Worm (Caenorhabditis elegans): ENCODE measurements around the gene pqn-71.

pqn-71 gene

ce11 chrV:15465032-15465727, at the start of gene pqn-71 (continued):
- TF ChIP-seq daf-8 (GFP tag; IDR thresholded peaks at IDR 0.05) (peak; percentile 63; the same call in 1 of the 2 replicates), zip-11 (GFP tag; IDR thresholded peaks at IDR 0.05) (peak; percentile 85; the same call in 1 of the 2 replicates), Y5F2A.4 (GFP tag; optimal IDR thresholded peaks at IDR 0.05) (peak; percentile 81), ZK337.2 (GFP tag; IDR thresholded peaks at IDR 0.05) (peak; percentile 60), R02D3.7 (tag; optimal IDR thresholded peaks at IDR 0.05) (no peak), snpc-1.2 (GFP tag; IDR thresholded peaks at IDR 0.05) (peak; percentile 92), nhr-10 (tag; optimal IDR thresholded peaks at IDR 0.05) (no peak), arid-1 (GFP tag; conservative IDR thresholded peaks at IDR 0.05) (peak; percentile 92), tra-1 (GFP tag; IDR thresholded peaks at IDR 0.05) (peak; percentile 97), lin-13 (GFP tag; optimal IDR thresholded peaks at IDR 0.05) (peak; percentile 93), hif-1 (tag; optimal IDR thresholded peaks at IDR 0.05) (peak; percentile 47 to 74), nhr-11 (tag; optimal IDR thresholded peaks at IDR 0.05) (peak; percentile 64), ceh-28 (tag; optimal IDR thresholded peaks at IDR 0.05) (no peak), cey-2 (tag; optimal IDR thresholded peaks at IDR 0.05; ENCODE audit: borderline replicate concordance, insufficient read depth) (peak; percentile 70), egl-43 (GFP tag; IDR thresholded peaks at IDR 0.05) (peak; percentile 97), tag-97 (GFP tag; IDR thresholded peaks at IDR 0.05) (0 out of 2 replicates have a peak, but pooled peaks have one; percentile 41), madf-9 (GFP tag; conservative IDR thresholded peaks at IDR 0.05) (peak; percentile 94), ces-1 (GFP tag; optimal IDR thresholded peaks at IDR 0.05) (peak; percentile 36), lin-38 (GFP tag; IDR thresholded peaks at IDR 0.05) (peak; percentile 89), lin-39 (tag; optimal IDR thresholded peaks at IDR 0.05) (no peak), mdl-1 (tag; optimal IDR thresholded peaks at IDR 0.05) (peak; percentile 46 to 77), unc-39 (tag; optimal IDR thresholded peaks at IDR 0.05) (no peak), unc-130 (GFP tag; optimal IDR thresholded peaks at IDR 0.05) (peak; percentile 93), mxl-2 (GFP tag; conservative IDR thresholded peaks at IDR 0.05) (peak; percentile 85), daf-16 (GFP tag; optimal IDR thresholded peaks at IDR 0.05) (peak; percentile 91 to 96), daf-16 (tag; optimal IDR thresholded peaks at IDR 0.05) (peak; percentile 84), F10B5.3 (tag; optimal IDR thresholded peaks at IDR 0.05) (peak; percentile 81), mes-2 (tag; optimal IDR thresholded peaks at IDR 0.05; ENCODE audit: poor library complexity, severe bottlenecking) (peak; percentile 85), F37D6.2 (tag; optimal IDR thresholded peaks at IDR 0.05) (peak; percentile 83), lim-7 (GFP tag; IDR thresholded peaks at IDR 0.05) (peak; percentile 92), lin-15B (tag; optimal IDR thresholded peaks at IDR 0.05) (no peak), ceh-20 (GFP tag; IDR thresholded peaks at IDR 0.05) (peak; percentile 89), dpl-1 (GFP tag; optimal IDR thresholded peaks at IDR 0.05) (peak; percentile 66), T20F7.1 (GFP tag; optimal IDR thresholded peaks at IDR 0.05) (no peak), lin-1 (GFP tag; IDR thresholded peaks at IDR 0.05) (peak; percentile 92), nhr-102 (tag; optimal IDR thresholded peaks at IDR 0.05) (no peak), dmd-6 (GFP tag; IDR thresholded peaks at IDR 0.05) (peak; percentile 94), F49E8.2 (tag; optimal IDR thresholded peaks at IDR 0.05; ENCODE audit: borderline replicate concordance) (peak; percentile 91), zag-1 (tag; optimal IDR thresholded peaks at IDR 0.05) (no peak), aha-1 (tag) (no peak), dmd-8 (GFP tag; IDR thresholded peaks at IDR 0.05) (peak; percentile 98), sdz-12 (GFP tag; optimal IDR thresholded peaks at IDR 0.05) (peak; percentile 92), ZK546.5 (tag; optimal IDR thresholded peaks at IDR 0.05) (no peak), F26F4.8 (GFP tag; conservative IDR thresholded peaks at IDR 0.05) (peak; percentile 97), pqm-1 (tag; optimal IDR thresholded peaks at IDR 0.05) (no peak), attf-4 (tag; optimal IDR thresholded peaks at IDR 0.05) (peak; percentile 26), nhr-25 (tag; optimal IDR thresholded peaks at IDR 0.05; ENCODE audit: borderline replicate concordance, insufficient read depth) (peak; percentile 80), rbr-2 (tag; optimal IDR thresholded peaks at IDR 0.05) (peak; percentile 95), F44E2.7 (GFP tag; IDR thresholded peaks at IDR 0.05) (peak; percentile 95), lir-3 (tag; optimal IDR thresholded peaks at IDR 0.05) (peak; percentile 90)
